Worm (Caenorhabditis elegans) whole organism, L4 larva: ENCODE data around the gene nlp-56.

Experiments used
- T20F7.1 ChIP-seq: fragments of 200-800 bp; sonication (Bioruptor generic); optimal IDR thresholded peaks from 2 replicates; lab custom pipeline; 2018; ENCODE audit warnings: mild to moderate bottlenecking, missing genetic modification characterization, missing compliant biosample characterization
- ama-1 ChIP-seq: fragments of 150-350 bp; optimal IDR thresholded peaks from 2 replicates; lab custom pipeline; 2014; ENCODE audit warnings: inconsistent platforms, mixed read lengths
- hlh-30 ChIP-seq: sonication (generic microtip); optimal IDR thresholded peaks from 2 replicates; lab custom pipeline; 2017; ENCODE audit warnings: antibody characterized with exemption, mild to moderate bottlenecking, missing genetic modification characterization, missing compliant biosample characterization; ENCODE audit not compliant: insufficient read depth
- nhr-10 ChIP-seq: fragments of 150-350 bp; optimal IDR thresholded peaks from 2 replicates; lab custom pipeline; 2014; ENCODE audit warnings: missing biosample characterization, missing genetic modification characterization
- unc-62 ChIP-seq, 3 experiments: fragments of 150-350 bp in 1 of 3; sonication (generic microtip); optimal IDR thresholded peaks in 2 of 3; peaks in 1 of 3; 1 replicate in 1 of 3; 2 replicates in 2 of 3; lab custom pipeline; 2014 to 2017; ENCODE audit warnings: missing biosample characterization in 3 of 3, missing genetic modification characterization in 3 of 3, missing genetic modification reagents in 3 of 3, missing genotype in 1 of 3

DNA sequence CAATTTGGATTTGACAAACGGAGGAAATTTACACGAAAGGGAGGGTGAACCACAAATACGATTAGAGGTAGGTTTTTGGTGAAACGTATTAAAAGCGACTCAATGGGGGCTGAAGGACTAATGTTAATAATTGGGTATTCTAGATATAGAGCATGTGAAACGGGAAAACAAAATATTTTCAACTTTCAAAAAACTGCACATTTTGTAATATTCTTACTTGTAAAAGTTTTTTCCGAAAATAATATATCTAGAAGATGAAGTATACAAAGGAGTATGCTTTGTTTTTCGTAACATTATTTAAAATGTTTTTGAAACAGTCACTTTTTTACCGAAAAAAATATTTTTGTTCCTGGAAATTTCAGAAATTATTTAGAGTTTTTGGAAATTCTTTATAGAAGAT is 42.6 kb downstream of the nlp-56 start:
- no peak for TF ChIP-seq T20F7.1 (GFP tag; lab: Kevin White, UChicago)
- no peak for TF ChIP-seq unc-62 (GFP tag; optimal IDR thresholded peaks at IDR 0.05 in 1 of 2; lab: Kevin White, UChicago)
- TF ChIP-seq unc-62 (tag; optimal IDR thresholded peaks at IDR 0.05; lab: Kevin White, UChicago), result no peak
- no peak for TF ChIP-seq hlh-30 (tag; lab: Kevin White, UChicago)
- no peak for TF ChIP-seq ama-1 (lab: Kevin White, UChicago)
- no peak for TF ChIP-seq nhr-10 (tag; lab: Kevin White, UChicago)
